Worm (Caenorhabditis elegans): ENCODE measurements around the gene gcc-1.

gcc-1 gene

DNA sequence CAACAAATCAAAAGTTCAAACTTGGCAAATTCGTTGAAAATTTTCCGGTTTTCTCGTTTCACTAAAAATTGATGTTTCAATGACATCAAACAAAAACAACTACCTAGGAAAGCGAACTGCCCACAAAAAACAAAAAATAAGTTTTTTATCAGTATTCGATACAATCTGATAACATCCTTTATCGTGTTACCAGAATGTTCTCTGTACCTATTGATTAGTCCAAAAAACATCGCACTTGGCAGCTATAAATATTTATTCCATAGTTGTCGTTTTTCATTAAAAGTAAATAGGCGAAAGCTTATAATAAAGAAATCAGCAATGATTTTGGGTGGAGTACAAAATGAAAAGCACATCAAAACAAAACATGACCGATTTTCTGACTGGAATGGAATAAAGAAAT lies 42.5 kb upstream of the gcc-1 start:
- TF ChIP-seq flt-1 (GFP tag; IDR thresholded peaks at IDR 0.05), result no peak

DNA sequence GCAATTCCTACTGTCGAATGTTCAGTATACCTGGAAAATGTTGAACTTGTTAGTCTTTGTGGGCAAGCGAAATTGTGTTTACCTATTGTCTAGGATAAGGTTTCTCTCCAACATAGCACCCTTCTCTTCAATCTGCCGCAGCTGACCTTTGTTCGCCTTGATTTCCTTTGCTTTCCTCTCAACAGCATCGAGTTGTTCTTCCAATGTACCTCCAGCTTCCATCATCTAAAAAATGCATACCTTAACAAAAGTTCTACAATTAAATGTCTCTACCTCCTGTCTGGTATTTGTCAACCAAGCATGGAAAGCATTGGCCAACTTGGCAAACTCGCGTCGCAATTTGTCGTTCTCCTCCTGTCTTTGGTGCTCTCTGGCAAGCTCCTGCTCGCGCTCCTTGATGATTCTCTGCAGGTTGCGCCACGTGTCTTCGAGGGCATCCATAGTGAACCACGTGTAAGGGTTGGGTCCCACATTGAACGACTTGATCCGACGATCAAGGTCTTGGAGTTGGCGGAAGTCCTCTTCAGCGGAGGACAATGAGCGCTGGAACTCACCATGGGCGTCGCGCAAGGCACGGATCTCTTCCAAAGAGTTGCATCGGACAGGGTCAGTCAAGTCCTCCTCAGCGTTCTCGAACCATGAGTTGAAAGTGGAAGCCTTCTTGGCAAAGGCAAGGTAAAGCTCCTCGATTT lies 41.0 kb upstream of the gcc-1 start:
- TF ChIP-seq ztf-23 (GFP tag; IDR thresholded peaks at IDR 0.05) (no peak), ref-1 (GFP tag; conservative IDR thresholded peaks at IDR 0.05) (no peak), tab-1 (GFP tag; IDR thresholded peaks at IDR 0.05) (no peak), ztf-29 (GFP tag; IDR thresholded peaks at IDR 0.05) (no peak), med-1 (GFP tag; optimal IDR thresholded peaks at IDR 0.05; ENCODE audit: insufficient read depth) (no peak), T22C8.4 (GFP tag; IDR thresholded peaks at IDR 0.05) (no peak), flt-1 (GFP tag; IDR thresholded peaks at IDR 0.05) (no peak), cog-1 (tag; optimal IDR thresholded peaks at IDR 0.05) (no peak), klf-2 (GFP tag; conservative IDR thresholded peaks at IDR 0.05) (no peak)

DNA sequence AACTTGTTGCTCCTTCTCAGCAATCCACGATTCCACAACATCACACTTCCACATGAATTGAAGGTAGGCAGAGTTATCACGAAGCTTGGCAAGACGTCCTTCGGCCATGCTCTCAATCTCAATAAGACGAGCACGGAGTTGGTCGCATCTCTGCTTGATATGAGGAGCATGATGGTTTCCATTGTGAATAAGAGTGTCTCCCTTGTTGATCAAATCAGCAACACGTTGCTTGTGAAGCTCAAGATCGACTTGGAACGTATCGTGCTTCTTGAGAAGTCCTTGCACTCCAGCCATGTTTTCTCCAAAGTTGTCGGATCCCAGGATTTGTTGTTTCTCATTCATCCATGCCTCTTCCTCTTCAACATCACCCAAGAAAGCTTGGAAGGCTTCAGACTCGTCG lies 40.1 kb upstream of the gcc-1 start:
- no peak for TF ChIP-seq T22C8.4 (GFP tag; IDR thresholded peaks at IDR 0.05)

DNA sequence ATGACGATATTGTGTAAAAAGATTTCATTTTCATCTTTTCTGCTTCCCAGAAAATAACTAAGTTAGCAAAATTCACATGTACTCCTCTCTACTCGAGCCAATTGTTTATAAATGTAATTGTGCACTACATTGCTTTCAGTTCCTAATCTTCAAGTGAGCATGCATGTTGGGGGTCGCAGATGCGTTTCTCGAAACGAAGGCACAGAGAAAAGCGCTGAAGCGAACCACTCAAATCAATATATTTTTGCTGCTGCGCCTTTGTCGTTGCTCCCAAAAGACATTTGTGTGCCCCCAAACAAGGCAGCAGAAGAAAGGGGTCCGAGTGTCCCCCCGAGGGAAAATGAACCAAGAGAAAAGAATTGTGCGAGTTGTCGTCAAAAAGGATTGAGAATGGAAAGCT lies 33.5 kb upstream of the gcc-1 start:
- no peak for TF ChIP-seq T22C8.4 (GFP tag; IDR thresholded peaks at IDR 0.05)
- TF ChIP-seq ztf-29 (GFP tag; IDR thresholded peaks at IDR 0.05), result no peak
- no peak for TF ChIP-seq klf-2 (GFP tag; conservative IDR thresholded peaks at IDR 0.05)
- no peak for TF ChIP-seq cog-1 (tag; optimal IDR thresholded peaks at IDR 0.05)
- no peak for TF ChIP-seq tab-1 (GFP tag; IDR thresholded peaks at IDR 0.05)
- TF ChIP-seq flt-1 (GFP tag; IDR thresholded peaks at IDR 0.05), result no peak
- no peak for TF ChIP-seq med-1 (GFP tag; optimal IDR thresholded peaks at IDR 0.05; ENCODE audit: insufficient read depth)
- no peak for TF ChIP-seq ref-1 (GFP tag; conservative IDR thresholded peaks at IDR 0.05)
- no peak for TF ChIP-seq ztf-23 (GFP tag; IDR thresholded peaks at IDR 0.05)

DNA sequence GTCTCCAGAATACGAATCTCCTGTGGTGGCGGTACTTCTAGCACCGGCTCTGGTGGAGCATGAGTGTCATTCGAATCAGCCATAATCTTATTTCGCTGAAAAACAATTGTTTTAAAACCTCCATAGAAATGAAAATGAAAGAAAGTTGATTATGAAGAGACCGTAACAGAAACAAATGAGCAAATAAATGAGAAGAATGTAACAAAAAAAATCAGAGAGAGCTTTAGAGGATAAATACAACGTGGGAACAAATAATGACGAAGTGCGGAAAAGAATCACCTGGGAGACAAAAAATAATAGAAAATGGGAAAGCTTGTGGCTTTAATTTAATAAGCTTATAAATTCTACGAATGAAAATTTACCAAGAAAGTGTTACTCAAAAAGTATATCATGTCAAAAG lies 32.8 kb upstream of the gcc-1 start, which contains the start of gene spc-1:
Gene spc-1 (minus strand): TSS at position 101 of the 400 bp plus-strand sequence.
- TF ChIP-seq ref-1 (GFP tag; conservative IDR thresholded peaks at IDR 0.05) (no peak), klf-2 (GFP tag; conservative IDR thresholded peaks at IDR 0.05) (no peak), flt-1 (GFP tag; IDR thresholded peaks at IDR 0.05) (no peak), tab-1 (GFP tag; IDR thresholded peaks at IDR 0.05) (no peak), cog-1 (tag; optimal IDR thresholded peaks at IDR 0.05) (no peak), ztf-29 (GFP tag; IDR thresholded peaks at IDR 0.05) (no peak), ztf-23 (GFP tag; IDR thresholded peaks at IDR 0.05) (no peak), med-1 (GFP tag; optimal IDR thresholded peaks at IDR 0.05; ENCODE audit: insufficient read depth) (no peak), T22C8.4 (GFP tag; IDR thresholded peaks at IDR 0.05) (no peak)

DNA sequence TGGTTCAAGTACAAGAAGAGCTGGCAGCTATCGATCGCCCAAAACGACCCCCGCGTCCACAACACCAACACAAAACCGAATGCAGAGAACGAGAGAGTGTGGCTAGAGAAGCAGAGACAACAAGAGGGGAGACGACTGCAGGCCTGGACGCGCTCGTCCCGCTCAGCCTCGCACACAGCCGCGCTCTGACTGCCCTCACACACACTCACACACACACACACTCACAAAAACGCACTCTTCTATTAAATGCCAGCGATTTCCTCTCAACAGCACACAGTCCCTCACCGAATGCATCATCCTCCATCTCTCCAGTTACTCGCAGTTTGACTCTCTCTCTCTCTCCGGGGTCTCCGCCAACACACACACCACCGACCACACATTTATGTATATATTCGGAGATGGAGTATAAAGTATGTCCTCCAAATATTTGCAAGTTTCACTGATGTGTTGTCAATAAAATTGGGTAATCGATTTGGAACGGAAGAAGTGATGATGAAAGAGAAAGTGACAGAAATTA lies 32.1 kb upstream of the gcc-1 start:
- no peak; the same call in 1 of the 2 replicates for TF ChIP-seq klf-2 (GFP tag; conservative IDR thresholded peaks at IDR 0.05)
- TF ChIP-seq flt-1 (GFP tag; IDR thresholded peaks at IDR 0.05), result peak; percentile 88
- peak; percentile 78 for TF ChIP-seq tab-1 (GFP tag; IDR thresholded peaks at IDR 0.05)
- TF ChIP-seq ref-1 (GFP tag; conservative IDR thresholded peaks at IDR 0.05), result no peak
- 0 out of 2 replicates have a peak, but pooled peaks have one; percentile 61 for TF ChIP-seq ztf-23 (GFP tag; IDR thresholded peaks at IDR 0.05)
- no peak for TF ChIP-seq med-1 (GFP tag; optimal IDR thresholded peaks at IDR 0.05; ENCODE audit: insufficient read depth)
- peak; percentile 48; the same call in 1 of the 2 replicates for TF ChIP-seq T22C8.4 (GFP tag; IDR thresholded peaks at IDR 0.05)
- peak; percentile 81 for TF ChIP-seq cog-1 (tag; optimal IDR thresholded peaks at IDR 0.05)

DNA sequence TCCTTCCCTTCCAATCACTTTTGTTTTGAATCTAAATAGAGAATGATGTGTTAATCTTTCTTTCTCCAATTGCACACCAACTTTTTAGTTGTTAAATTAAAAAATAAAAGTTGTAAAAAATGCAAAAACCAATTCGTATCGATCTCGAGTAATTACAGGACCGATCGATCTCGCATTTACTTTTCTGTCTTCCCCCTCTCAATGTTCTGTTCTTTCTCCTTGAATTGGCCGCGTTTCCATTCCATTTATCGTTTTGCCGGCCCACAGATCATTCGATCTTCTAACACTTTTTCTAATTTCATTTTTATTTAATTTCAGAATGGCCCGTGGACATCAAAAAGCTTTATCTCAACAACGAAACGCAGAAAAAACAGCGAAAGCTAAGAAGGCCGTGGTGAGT lies 24.6 kb upstream of the gcc-1 start, which contains the start of gene K10B3.1:
Gene K10B3.1 (plus strand): TSS at position 301 of the 400 bp plus-strand sequence.
- TF ChIP-seq med-1 (GFP tag; optimal IDR thresholded peaks at IDR 0.05; ENCODE audit: insufficient read depth) (no peak), flt-1 (GFP tag; IDR thresholded peaks at IDR 0.05) (no peak), ztf-23 (GFP tag; IDR thresholded peaks at IDR 0.05) (no peak), ztf-29 (GFP tag; IDR thresholded peaks at IDR 0.05) (no peak), ref-1 (GFP tag; conservative IDR thresholded peaks at IDR 0.05) (no peak), cog-1 (tag; optimal IDR thresholded peaks at IDR 0.05) (no peak), tab-1 (GFP tag; IDR thresholded peaks at IDR 0.05) (no peak), T22C8.4 (GFP tag; IDR thresholded peaks at IDR 0.05) (no peak), klf-2 (GFP tag; conservative IDR thresholded peaks at IDR 0.05) (no peak)

DNA sequence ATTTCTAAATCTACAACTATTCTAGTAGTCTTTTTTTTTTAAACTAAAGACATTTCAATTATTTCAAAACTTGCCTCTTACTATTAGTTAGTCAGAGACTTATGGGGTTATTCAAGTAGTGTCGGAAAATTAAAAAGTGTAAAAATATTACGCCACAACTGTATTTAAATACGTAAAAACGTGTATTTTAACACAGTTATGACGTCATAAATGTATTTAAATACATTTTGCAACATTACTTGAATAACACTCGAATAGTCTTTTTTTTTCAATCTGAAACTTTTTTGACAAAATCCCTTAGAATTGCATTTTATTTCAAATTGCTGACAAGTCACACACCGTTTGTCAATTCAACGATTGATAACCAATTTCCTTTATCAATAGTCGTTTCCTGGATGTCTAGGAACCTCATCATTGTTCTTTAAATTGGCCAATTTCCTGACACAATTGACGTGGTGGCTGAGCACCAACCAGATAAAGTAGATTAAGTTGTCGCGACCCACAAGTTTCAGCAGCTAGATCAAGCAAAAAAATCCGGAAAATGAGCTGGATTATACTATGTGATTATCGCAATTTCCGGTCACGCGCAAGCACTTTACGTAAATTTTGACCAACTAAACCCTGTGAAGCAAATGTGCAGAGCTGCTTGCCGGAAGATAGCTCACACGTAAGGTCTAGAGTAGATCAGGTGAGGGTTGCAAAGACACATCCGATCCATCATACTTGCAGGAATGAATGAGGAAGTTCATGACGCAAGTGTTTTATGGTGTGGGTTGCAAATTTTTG lies 20.0 kb upstream of the gcc-1 start:
- TF ChIP-seq tab-1 (GFP tag; IDR thresholded peaks at IDR 0.05), result no peak
- TF ChIP-seq cog-1 (tag; optimal IDR thresholded peaks at IDR 0.05), result no peak
- TF ChIP-seq klf-2 (GFP tag; conservative IDR thresholded peaks at IDR 0.05), result no peak
- no peak for TF ChIP-seq med-1 (GFP tag; optimal IDR thresholded peaks at IDR 0.05; ENCODE audit: insufficient read depth)
- no peak for TF ChIP-seq ztf-29 (GFP tag; IDR thresholded peaks at IDR 0.05)
- TF ChIP-seq ref-1 (GFP tag; conservative IDR thresholded peaks at IDR 0.05), result no peak
- TF ChIP-seq ztf-23 (GFP tag; IDR thresholded peaks at IDR 0.05), result no peak
- TF ChIP-seq flt-1 (GFP tag; IDR thresholded peaks at IDR 0.05), result no peak
- TF ChIP-seq T22C8.4 (GFP tag; IDR thresholded peaks at IDR 0.05), result no peak

DNA sequence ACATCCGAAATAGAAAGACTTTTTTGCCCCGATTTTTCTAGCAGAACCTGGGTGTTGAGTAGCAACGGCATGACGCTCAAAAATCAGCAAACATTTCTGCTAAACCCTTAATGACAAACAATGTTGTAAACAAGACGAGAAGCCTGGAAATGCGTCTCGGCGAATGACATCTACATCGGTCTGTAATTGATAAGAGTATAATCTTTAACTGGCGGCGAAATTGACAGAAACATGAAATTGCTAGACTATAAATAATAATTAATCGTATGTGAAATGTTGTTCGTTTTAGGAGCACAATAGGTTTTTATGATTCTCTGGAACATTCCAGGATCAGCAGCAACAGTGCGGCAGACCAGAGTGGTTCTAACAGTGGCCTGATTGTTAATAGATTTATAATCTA lies 18.0 kb upstream of the gcc-1 start:
- TF ChIP-seq ztf-23 (GFP tag; IDR thresholded peaks at IDR 0.05) (no peak), ztf-29 (GFP tag; IDR thresholded peaks at IDR 0.05) (no peak), cog-1 (tag; optimal IDR thresholded peaks at IDR 0.05) (no peak), med-1 (GFP tag; optimal IDR thresholded peaks at IDR 0.05; ENCODE audit: insufficient read depth) (no peak), klf-2 (GFP tag; conservative IDR thresholded peaks at IDR 0.05) (no peak), flt-1 (GFP tag; IDR thresholded peaks at IDR 0.05) (no peak), tab-1 (GFP tag; IDR thresholded peaks at IDR 0.05) (no peak), T22C8.4 (GFP tag; IDR thresholded peaks at IDR 0.05) (no peak), ref-1 (GFP tag; conservative IDR thresholded peaks at IDR 0.05) (no peak)

Measured in whole organism, midembryonic.